Worm (Caenorhabditis elegans): ENCODE results near the gene srx-31.

ce11 chrV:777285-777684, 45.5 kb downstream of the srx-31 start, which contains the start of gene R09E12.9:
- TF ChIP-seq nhr-76 (tag; optimal IDR thresholded peaks at IDR 0.05) (peak; percentile 81), unc-62 (GFP tag; optimal IDR thresholded peaks at IDR 0.05) (no peak), nhr-12 (tag; optimal IDR thresholded peaks at IDR 0.05) (no peak), nhr-237 (tag; optimal IDR thresholded peaks at IDR 0.05) (no peak), unc-39 (tag; optimal IDR thresholded peaks at IDR 0.05) (no peak)

Data from whole organism, L3 larva.